Worm (Caenorhabditis elegans) whole organism, L1 larva: ENCODE results near the gene F56B3.2.

Experiments
- ceh-63 ChIP-seq: fragments of 200-800 bp; sonication (Bioruptor generic); optimal IDR thresholded peaks from 2 replicates; lab custom pipeline; 2018; ENCODE audit warnings: mild to moderate bottlenecking, missing genetic modification characterization, missing compliant biosample characterization
- ceh-90 ChIP-seq: sonication (generic microtip); optimal IDR thresholded peaks from 2 replicates; lab custom pipeline; 2016; ENCODE audit warnings: missing genetic modification characterization, missing compliant biosample characterization
- fkh-10 ChIP-seq: sonication (generic microtip); optimal IDR thresholded peaks from 2 replicates; lab custom pipeline; 2017; ENCODE audit warnings: missing biosample characterization, missing genetic modification reagents, missing genetic modification characterization
- fkh-4 ChIP-seq: sonication (generic microtip); optimal IDR thresholded peaks from 2 replicates; lab custom pipeline; 2016; ENCODE audit warnings: missing compliant biosample characterization, missing genetic modification characterization, borderline replicate concordance
- fos-1 ChIP-seq: fragments of 150-350 bp; optimal IDR thresholded peaks from 2 replicates; lab custom pipeline; 2014; ENCODE audit warnings: missing biosample characterization, missing genetic modification characterization
- lsy-2 ChIP-seq, 2 experiments: fragments of 150-350 bp; optimal IDR thresholded peaks; 2 replicates each; lab custom pipeline; 2014; ENCODE audit warnings: missing biosample characterization in 2 of 2, missing genetic modification characterization in 2 of 2
- mab-9 ChIP-seq: fragments of 200-800 bp; sonication (Bioruptor generic); IDR thresholded peaks from 2 replicates; pipeline ENCODE4 v1.3.6; 2022; ENCODE audit warnings: missing genetic modification reagents, missing genetic modification characterization, missing compliant biosample characterization
- nhr-76 ChIP-seq: sonication (generic microtip); optimal IDR thresholded peaks from 2 replicates; lab custom pipeline; 2017; ENCODE audit warnings: missing biosample characterization, missing genetic modification characterization
- nhr-84 ChIP-seq: sonication (generic microtip); optimal IDR thresholded peaks from 2 replicates; lab custom pipeline; 2017; ENCODE audit warnings: missing biosample characterization, missing genetic modification characterization
- pax-3 ChIP-seq: fragments of 200-800 bp; sonication (Bioruptor generic); optimal IDR thresholded peaks from 2 replicates; lab custom pipeline; 2018; ENCODE audit warnings: mild to moderate bottlenecking, missing genetic modification characterization, moderate library complexity, missing compliant biosample characterization
- pqm-1 ChIP-seq: sonication (generic microtip); optimal IDR thresholded peaks from 3 replicates; lab custom pipeline; 2017; ENCODE audit warnings: missing biosample characterization, missing genetic modification characterization
- swsn-7 ChIP-seq: sonication (generic microtip); optimal IDR thresholded peaks from 2 replicates; lab custom pipeline; 2016; ENCODE audit warnings: missing genetic modification characterization, missing compliant biosample characterization
- tbx-2 ChIP-seq: sonication (generic microtip); optimal IDR thresholded peaks from 2 replicates; lab custom pipeline; 2016; ENCODE audit warnings: missing genetic modification characterization, missing compliant biosample characterization
- unc-30 ChIP-seq: sonication (generic microtip); optimal IDR thresholded peaks from 2 replicates; lab custom pipeline; 2017; ENCODE audit warnings: missing biosample characterization, missing genetic modification characterization
- unc-86 ChIP-seq: sonication (generic microtip); optimal IDR thresholded peaks from 2 replicates; lab custom pipeline; 2016; ENCODE audit warnings: missing genetic modification characterization, missing compliant biosample characterization
- ztf-11 ChIP-seq, 2 experiments: sonication (generic microtip); optimal IDR thresholded peaks; 2 replicates each; lab custom pipeline; 2016 to 2017; ENCODE audit warnings: missing genetic modification characterization in 2 of 2, missing biosample characterization in 1 of 2, missing compliant biosample characterization in 1 of 2

The F56B3.2 gene

ce11 chrIV:715433-715832 is 53.0 kb downstream of the F56B3.2 start:
- TF ChIP-seq mab-9 (GFP tag; lab: Robert Waterston, UW) (no peak), nhr-76 (tag; lab: Kevin White, UChicago) (no peak), pax-3 (tag; lab: Kevin White, UChicago) (no peak), pqm-1 (tag; lab: Kevin White, UChicago) (no peak), nhr-84 (tag; lab: Kevin White, UChicago) (no peak), unc-30 (tag; lab: Kevin White, UChicago) (no peak), fkh-10 (GFP tag; lab: Kevin White, UChicago) (no peak), ztf-11 (tag; optimal IDR thresholded peaks at IDR 0.05; lab: Kevin White, UChicago) (no peak), ceh-63 (GFP tag; lab: Kevin White, UChicago) (no peak), swsn-7 (tag; lab: Kevin White, UChicago) (no peak), unc-86 (tag; lab: Kevin White, UChicago) (no peak), fkh-4 (tag; lab: Kevin White, UChicago) (no peak), tbx-2 (tag; lab: Kevin White, UChicago) (no peak), lsy-2 (tag; optimal IDR thresholded peaks at IDR 0.05; lab: Kevin White, UChicago) (no peak), ceh-90 (tag; lab: Kevin White, UChicago) (no peak), fos-1 (no peak)
